Fruit fly (Drosophila melanogaster): ENCODE results near the gene CG1806.

Gene CG1806

dm6 chrX:12035207-12035606 lies 28.2 kb downstream of the CG1806 start:
- TF ChIP-seq CG5204 (GFP tag; optimal IDR thresholded peaks at IDR 0.05), result no peak
- peak; percentile 47 for TF ChIP-seq bab1 (GFP tag; optimal IDR thresholded peaks at IDR 0.05)

- no peak for TF ChIP-seq toe (GFP tag; optimal IDR thresholded peaks at IDR 0.05)
- TF ChIP-seq CG33017 (tag; optimal IDR thresholded peaks at IDR 0.05), result no peak
- TF ChIP-seq pad (GFP tag; optimal IDR thresholded peaks at IDR 0.05), result no peak
- no peak for TF ChIP-seq CG14711 (tag; optimal IDR thresholded peaks at IDR 0.05)
- TF ChIP-seq Clk (GFP tag; optimal IDR thresholded peaks at IDR 0.05), result no peak
- no peak for TF ChIP-seq Hr96 (GFP tag; optimal IDR thresholded peaks at IDR 0.05)
- no peak for TF ChIP-seq CG7045 (GFP tag; optimal IDR thresholded peaks at IDR 0.05)
- TF ChIP-seq ovo (GFP tag; optimal IDR thresholded peaks at IDR 0.05), result no peak
- no peak for TF ChIP-seq tj (GFP tag; optimal IDR thresholded peaks at IDR 0.05)
- no peak for TF ChIP-seq CG1620 (GFP tag; optimal IDR thresholded peaks at IDR 0.05)
- no peak for TF ChIP-seq bab1 (GFP tag; optimal IDR thresholded peaks at IDR 0.05)
- no peak for TF ChIP-seq CG12768 (GFP tag; optimal IDR thresholded peaks at IDR 0.05)
- TF ChIP-seq cic (GFP tag; optimal IDR thresholded peaks at IDR 0.05), result no peak
- no peak for TF ChIP-seq CG5204 (GFP tag; optimal IDR thresholded peaks at IDR 0.05)
- no peak for TF ChIP-seq CG7101 (tag; optimal IDR thresholded peaks at IDR 0.05)
- TF ChIP-seq Mnt (GFP tag; optimal IDR thresholded peaks at IDR 0.05), result no peak
- no peak for TF ChIP-seq Crg-1 (GFP tag; optimal IDR thresholded peaks at IDR 0.05)
- TF ChIP-seq kay (GFP tag; ENCODE audit: borderline replicate concordance), result no peak
- TF ChIP-seq cnc (optimal IDR thresholded peaks at IDR 0.05), result no peak
- no peak for TF ChIP-seq CG11617 (GFP tag; optimal IDR thresholded peaks at IDR 0.05)
Observed at dm6 chrX:12043398-12043797, 36.4 kb downstream of the CG1806 start, which contains the start of gene Ten-a. Gene Ten-a, plus strand, starts transcription at chrX:12043698.

- TF ChIP-seq cnc (optimal IDR thresholded peaks at IDR 0.05) (no peak), CG5204 (GFP tag; optimal IDR thresholded peaks at IDR 0.05) (no peak), cic (GFP tag; optimal IDR thresholded peaks at IDR 0.05) (no peak), CG14711 (tag; optimal IDR thresholded peaks at IDR 0.05) (no peak), Clk (GFP tag; optimal IDR thresholded peaks at IDR 0.05) (no peak), CG11617 (GFP tag; optimal IDR thresholded peaks at IDR 0.05) (no peak), Hr96 (GFP tag; optimal IDR thresholded peaks at IDR 0.05) (no peak), CG33017 (tag; optimal IDR thresholded peaks at IDR 0.05) (no peak), pad (GFP tag; optimal IDR thresholded peaks at IDR 0.05) (no peak), CG7045 (GFP tag; optimal IDR thresholded peaks at IDR 0.05) (no peak), Crg-1 (GFP tag; optimal IDR thresholded peaks at IDR 0.05) (no peak), CG7101 (tag; optimal IDR thresholded peaks at IDR 0.05) (no peak), Mnt (GFP tag; optimal IDR thresholded peaks at IDR 0.05) (no peak), ovo (GFP tag; optimal IDR thresholded peaks at IDR 0.05) (no peak)
Observed at dm6 chrX:12050292-12050691, 43.3 kb downstream of the CG1806 start.

dm6 chrX:12056535-12056934 lies 49.6 kb downstream of the CG1806 start, which contains the start of gene Uch-L5R:
Gene Uch-L5R, minus strand, starts transcription at chrX:12056635.
- TF ChIP-seq pad (GFP tag; optimal IDR thresholded peaks at IDR 0.05), result no peak
- TF ChIP-seq CG12768 (GFP tag; optimal IDR thresholded peaks at IDR 0.05), result no peak
- no peak for TF ChIP-seq CG1620 (GFP tag; optimal IDR thresholded peaks at IDR 0.05)
- TF ChIP-seq CG7045 (GFP tag; optimal IDR thresholded peaks at IDR 0.05), result no peak
- no peak for TF ChIP-seq CG33017 (tag; optimal IDR thresholded peaks at IDR 0.05)
- no peak for TF ChIP-seq CG14711 (tag; optimal IDR thresholded peaks at IDR 0.05)
- no peak for TF ChIP-seq Clk (GFP tag; optimal IDR thresholded peaks at IDR 0.05)
- no peak for TF ChIP-seq ovo (GFP tag; optimal IDR thresholded peaks at IDR 0.05)
- TF ChIP-seq toe (GFP tag; optimal IDR thresholded peaks at IDR 0.05), result no peak
- TF ChIP-seq bab1 (GFP tag; optimal IDR thresholded peaks at IDR 0.05), result no peak
- TF ChIP-seq cic (GFP tag; optimal IDR thresholded peaks at IDR 0.05), result no peak
- no peak for TF ChIP-seq CG7101 (tag; optimal IDR thresholded peaks at IDR 0.05)
- TF ChIP-seq Crg-1 (GFP tag; optimal IDR thresholded peaks at IDR 0.05), result no peak
- TF ChIP-seq Mnt (GFP tag; optimal IDR thresholded peaks at IDR 0.05), result no peak

DNA sequence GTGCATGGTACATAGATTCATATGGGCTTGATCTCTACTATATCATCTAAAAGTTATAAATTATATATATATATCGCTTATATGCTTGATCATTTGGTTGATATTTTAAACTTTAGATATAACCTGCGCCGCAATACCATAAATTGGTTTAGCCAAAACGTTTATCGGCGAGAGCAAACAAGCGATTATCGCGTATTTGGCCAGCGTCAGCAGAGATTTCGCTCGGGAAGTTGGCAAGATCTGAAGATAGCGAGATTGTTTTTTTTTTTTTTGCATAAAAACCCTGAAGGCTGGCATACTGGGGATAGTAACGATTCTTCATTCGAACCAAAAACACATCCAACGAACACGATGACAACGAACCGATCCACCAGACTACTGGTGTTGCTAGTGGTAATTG lies 52.5 kb downstream of the CG1806 start, which contains the start of gene Muc11A:
Gene Muc11A, plus strand, starts transcription at position 301 of the 400 bp plus-strand sequence.
- no peak for TF ChIP-seq CG7101 (tag; optimal IDR thresholded peaks at IDR 0.05)
- TF ChIP-seq toe (GFP tag; optimal IDR thresholded peaks at IDR 0.05), result no peak
